Worm (Caenorhabditis elegans): ENCODE measurements around the gene vit-3.
A peak's percentile ranks its signal among the peaks of the same experiment; 100 is the strongest.

The vit-3 gene

DNA sequence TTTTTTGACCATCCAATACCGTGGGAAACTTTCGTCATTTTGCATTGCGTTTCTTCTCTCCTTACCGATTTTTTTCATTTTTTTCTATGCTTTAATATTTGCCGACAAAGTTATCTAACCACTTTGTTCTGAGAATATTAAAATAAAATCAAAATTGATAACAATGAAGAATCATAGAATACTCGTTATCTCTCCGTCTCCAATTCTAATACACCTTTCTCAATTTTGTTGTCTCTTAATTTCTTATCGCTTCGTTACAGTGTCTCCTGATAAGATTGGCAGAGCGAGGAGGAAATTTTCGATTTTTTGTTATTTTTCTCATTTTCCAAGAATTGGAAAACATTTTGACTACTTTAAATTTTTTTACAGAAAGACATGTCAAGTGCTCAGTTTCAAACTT, 3.9 kb upstream of the vit-3 start, which contains the start of gene ckc-1 (continued):
- peak; percentile 98 for TF ChIP-seq elt-2 (tag; optimal IDR thresholded peaks at IDR 0.05)
- TF ChIP-seq dsc-1 (tag; optimal IDR thresholded peaks at IDR 0.05) = no peak
- TF ChIP-seq efl-1 (optimal IDR thresholded peaks at IDR 0.05) = no peak
- no peak for TF ChIP-seq efl-1 (GFP tag; optimal IDR thresholded peaks at IDR 0.05 in 1 of 2)
- no peak for TF ChIP-seq fos-1 (tag; optimal IDR thresholded peaks at IDR 0.05)

- TF ChIP-seq ceh-90 (tag; optimal IDR thresholded peaks at IDR 0.05) (no peak), efl-1 (optimal IDR thresholded peaks at IDR 0.05) (no peak), efl-1 (GFP tag; optimal IDR thresholded peaks at IDR 0.05 in 1 of 2) (no peak), ces-1 (GFP tag; optimal IDR thresholded peaks at IDR 0.05) (no peak), hlh-4 (tag; optimal IDR thresholded peaks at IDR 0.05) (no peak), unc-62 (GFP tag; optimal IDR thresholded peaks at IDR 0.05) (no peak), aly-2 (tag; optimal IDR thresholded peaks at IDR 0.05) (no peak), mep-1 (tag; optimal IDR thresholded peaks at IDR 0.05) (no peak), ama-1 (optimal IDR thresholded peaks at IDR 0.05) (no peak), aha-1 (tag; optimal IDR thresholded peaks at IDR 0.05) (no peak)
These were observed 1.1 kb upstream of the vit-3 start, which contains the start of gene T27A10.5 for ce11 chrX:3573482-3573881. TSS of gene T27A10.5 (minus strand) at chrX:3573582.

ce11 chrX:3566856-3567255, 5.5 kb downstream of the vit-3 start:
- TF ChIP-seq sup-37 (GFP tag; optimal IDR thresholded peaks at IDR 0.05) = no peak
- no peak for TF ChIP-seq elt-3 (tag; optimal IDR thresholded peaks at IDR 0.05)
- no peak for TF ChIP-seq lin-35 (GFP tag; optimal IDR thresholded peaks at IDR 0.05)
- no peak for TF ChIP-seq nhr-90 (tag; optimal IDR thresholded peaks at IDR 0.05; ENCODE audit: poor library complexity)
- no peak for TF ChIP-seq F16B12.6 (tag; optimal IDR thresholded peaks at IDR 0.05)
- TF ChIP-seq nhr-12 (tag; optimal IDR thresholded peaks at IDR 0.05) = no peak
- TF ChIP-seq ztf-4 (tag; optimal IDR thresholded peaks at IDR 0.05) = no peak

ce11 chrX:3563903-3564302, 8.4 kb downstream of the vit-3 start, which contains the start of gene vit-4:
TSS of gene vit-4 (minus strand) at chrX:3563965.
- TF ChIP-seq egl-27 (tag; optimal IDR thresholded peaks at IDR 0.05) (no peak), efl-1 (optimal IDR thresholded peaks at IDR 0.05) (no peak), efl-1 (GFP tag; optimal IDR thresholded peaks at IDR 0.05 in 1 of 2) (no peak), aha-1 (tag; optimal IDR thresholded peaks at IDR 0.05) (no peak), grh-1 (GFP tag; IDR thresholded peaks at IDR 0.05) (no peak), dsc-1 (tag; optimal IDR thresholded peaks at IDR 0.05) (no peak), unc-130 (tag; optimal IDR thresholded peaks at IDR 0.05) (no peak), pax-3 (tag; optimal IDR thresholded peaks at IDR 0.05) (no peak), nhr-19 (GFP tag; conservative IDR thresholded peaks at IDR 0.05) (no peak), nhr-90 (tag; optimal IDR thresholded peaks at IDR 0.05; ENCODE audit: poor library complexity) (no peak), C16A3.4 (tag; optimal IDR thresholded peaks at IDR 0.05) (no peak), zip-4 (GFP tag; optimal IDR thresholded peaks at IDR 0.05) (no peak), lin-14 (GFP tag; optimal IDR thresholded peaks at IDR 0.05) (no peak), alr-1 (tag; optimal IDR thresholded peaks at IDR 0.05; ENCODE audit: borderline replicate concordance) (no peak), sox-4 (tag; optimal IDR thresholded peaks at IDR 0.05) (no peak), nhr-20 (tag; optimal IDR thresholded peaks at IDR 0.05) (no peak)

DNA sequence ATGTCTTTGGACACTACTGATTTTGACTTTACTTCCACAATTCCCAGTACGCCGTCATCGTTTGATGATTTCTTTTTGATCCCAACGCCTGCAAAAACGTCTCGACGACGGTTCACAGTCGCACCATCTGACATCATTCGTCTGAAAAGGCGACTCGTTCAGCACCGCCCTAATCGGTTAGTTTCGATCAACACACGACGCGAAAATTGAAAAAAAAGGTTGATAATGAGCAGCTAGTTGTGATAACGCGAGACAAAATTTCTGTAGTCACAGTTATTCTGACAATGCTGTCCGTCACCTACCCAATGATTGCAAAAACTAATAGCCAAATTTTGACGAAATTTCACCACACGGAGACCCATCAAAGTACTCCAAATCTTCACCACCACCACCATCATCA, 16.4 kb downstream of the vit-3 start:
- TF ChIP-seq nhr-19 (GFP tag; conservative IDR thresholded peaks at IDR 0.05) (no peak), elt-2 (tag; optimal IDR thresholded peaks at IDR 0.05) (peak; percentile 54)

DNA sequence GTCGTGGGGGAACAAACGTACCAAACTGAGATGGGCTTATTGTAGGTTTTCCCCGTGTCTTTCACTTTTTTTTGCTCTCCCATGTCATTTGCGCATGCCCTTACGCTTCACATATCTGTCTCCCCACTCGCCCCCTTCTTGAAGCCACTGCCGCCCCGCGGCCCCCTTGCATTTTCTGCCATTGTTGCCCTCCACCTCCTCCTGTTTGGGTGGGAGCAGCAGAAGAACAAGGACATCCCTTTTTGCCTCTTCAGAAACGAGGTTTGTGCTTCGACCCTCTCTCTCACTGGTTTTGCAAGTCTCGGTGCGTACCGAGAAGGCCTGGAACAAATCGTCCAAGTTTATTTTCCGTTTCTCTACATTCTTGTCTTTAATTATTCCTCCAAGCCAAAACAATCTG, 18.2 kb downstream of the vit-3 start:
- TF ChIP-seq zip-4 (GFP tag; optimal IDR thresholded peaks at IDR 0.05) (no peak), unc-130 (tag; optimal IDR thresholded peaks at IDR 0.05) (no peak), hlh-17 (GFP tag; optimal IDR thresholded peaks at IDR 0.05; ENCODE audit: borderline replicate concordance) (no peak), ceh-63 (GFP tag; optimal IDR thresholded peaks at IDR 0.05) (no peak), lin-35 (GFP tag; optimal IDR thresholded peaks at IDR 0.05) (no peak), ces-1 (GFP tag; optimal IDR thresholded peaks at IDR 0.05) (no peak), ztf-4 (tag; optimal IDR thresholded peaks at IDR 0.05) (no peak), nhr-11 (tag; optimal IDR thresholded peaks at IDR 0.05) (no peak), nhr-19 (GFP tag; conservative IDR thresholded peaks at IDR 0.05) (no peak), sptf-1 (tag; optimal IDR thresholded peaks at IDR 0.05) (no peak), snu-23 (GFP tag; optimal IDR thresholded peaks at IDR 0.05) (no peak)

Measured in whole organism, L1 larva.